Worm (Caenorhabditis elegans) whole organism, L1 larva: Measurements from ENCODE around the gene gpa-4.

ENCODE experiments used
- C04F5.9 ChIP-seq: sonication (generic microtip); optimal IDR thresholded peaks from 2 replicates; lab custom pipeline; 2016; ENCODE audit warnings: missing genetic modification characterization, missing compliant biosample characterization
- F16B12.6 ChIP-seq: fragments of 150-350 bp; optimal IDR thresholded peaks from 2 replicates; lab custom pipeline; 2014; ENCODE audit warnings: missing biosample characterization, missing genetic modification characterization
- blmp-1 ChIP-seq: fragments of 150-350 bp; optimal IDR thresholded peaks from 2 replicates; lab custom pipeline; 2014; ENCODE audit warnings: missing biosample characterization, missing genetic modification characterization
- ceh-63 ChIP-seq: fragments of 200-800 bp; sonication (Bioruptor generic); optimal IDR thresholded peaks from 2 replicates; lab custom pipeline; 2018; ENCODE audit warnings: mild to moderate bottlenecking, missing genetic modification characterization, missing compliant biosample characterization
- ceh-8 ChIP-seq: fragments of 200-800 bp; sonication (Bioruptor generic); optimal IDR thresholded peaks from 2 replicates; lab custom pipeline; 2018; ENCODE audit warnings: mild to moderate bottlenecking, missing genetic modification characterization, moderate library complexity, missing compliant biosample characterization
- ceh-82 ChIP-seq, 3 experiments: fragments of 150-350 bp in 1 of 3; sonication (generic microtip) in 2 of 3; optimal IDR thresholded peaks; 2 replicates each; lab custom pipeline; 2014 to 2017; ENCODE audit warnings: missing biosample characterization in 3 of 3, missing genetic modification characterization in 3 of 3
- ceh-88 ChIP-seq: fragments of 200-800 bp; sonication (Bioruptor generic); IDR thresholded peaks from 2 replicates; pipeline ENCODE4 v1.3.6; 2022; ENCODE audit warnings: missing genetic modification characterization, missing compliant biosample characterization
- dpl-1 ChIP-seq, 3 experiments: fragments of 150-350 bp in 2 of 3; sonication (generic microtip) in 1 of 3; optimal IDR thresholded peaks; 2 replicates each; lab custom pipeline; 2014 to 2017; ENCODE audit warnings: missing biosample characterization in 3 of 3, missing genetic modification characterization in 3 of 3, missing genetic modification reagents in 3 of 3
- efl-1 ChIP-seq, 4 experiments: fragments of 150-350 bp; optimal IDR thresholded peaks in 3 of 4; peaks in 1 of 4; 1 replicate in 1 of 4; 2 replicates in 3 of 4; lab custom pipeline; 2014; ENCODE audit warnings: missing biosample characterization in 2 of 4, missing genetic modification characterization in 2 of 4, missing genetic modification reagents in 2 of 4
- efl-3 ChIP-seq: fragments of 200-800 bp; sonication (Bioruptor generic); optimal IDR thresholded peaks from 2 replicates; lab custom pipeline; 2018; ENCODE audit warnings: mild to moderate bottlenecking, missing genetic modification characterization, missing compliant biosample characterization
- egl-13 ChIP-seq: sonication (generic microtip); optimal IDR thresholded peaks from 2 replicates; lab custom pipeline; 2016; ENCODE audit warnings: missing genotype, missing genetic modification reagents, missing genetic modification characterization, missing compliant biosample characterization
- elt-2 ChIP-seq: sonication (generic microtip); optimal IDR thresholded peaks from 2 replicates; lab custom pipeline; 2016; ENCODE audit warnings: missing genetic modification characterization, mild to moderate bottlenecking, inconsistent platforms, missing compliant biosample characterization, missing genetic modification reagents
- elt-3 ChIP-seq, 6 experiments: fragments of 150-350 bp in 1 of 6; sonication (generic microtip); optimal IDR thresholded peaks; 2 replicates each; lab custom pipeline; 2017 to 2018; ENCODE audit warnings: missing biosample characterization in 6 of 6, missing genetic modification characterization in 6 of 6, inconsistent platforms in 1 of 6
- fkh-4 ChIP-seq: sonication (generic microtip); optimal IDR thresholded peaks from 2 replicates; lab custom pipeline; 2016; ENCODE audit warnings: missing compliant biosample characterization, missing genetic modification characterization, borderline replicate concordance
- fos-1 ChIP-seq: fragments of 150-350 bp; optimal IDR thresholded peaks from 2 replicates; lab custom pipeline; 2014; ENCODE audit warnings: missing biosample characterization, missing genetic modification characterization
- grh-1 ChIP-seq: fragments of 200-800 bp; sonication (Bioruptor generic); IDR thresholded peaks from 2 replicates; pipeline ENCODE4 v1.3.6; 2022; ENCODE audit warnings: missing genetic modification reagents, missing genetic modification characterization, missing compliant biosample characterization
- irx-1 ChIP-seq: sonication (generic microtip); optimal IDR thresholded peaks from 2 replicates; lab custom pipeline; 2016; ENCODE audit warnings: missing genetic modification characterization, missing compliant biosample characterization
- lin-13 ChIP-seq: fragments of 150-350 bp; optimal IDR thresholded peaks from 2 replicates; lab custom pipeline; 2014; ENCODE audit warnings: missing biosample characterization, missing genetic modification reagents, missing genetic modification characterization
- lin-14 ChIP-seq: fragments of 200-800 bp; sonication (Bioruptor generic); optimal IDR thresholded peaks from 2 replicates; lab custom pipeline; 2018; ENCODE audit warnings: mild to moderate bottlenecking, missing genetic modification characterization, moderate library complexity, missing compliant biosample characterization
- lin-15B ChIP-seq: fragments of 150-350 bp; sonication (generic microtip); optimal IDR thresholded peaks from 3 replicates; lab custom pipeline; 2014; ENCODE audit warnings: missing biosample characterization, missing genetic modification characterization
- lin-35 ChIP-seq, 2 experiments: fragments of 150-350 bp; optimal IDR thresholded peaks; 2 replicates each; lab custom pipeline; 2014; ENCODE audit warnings: missing biosample characterization in 2 of 2, missing genetic modification characterization in 2 of 2, missing genetic modification reagents in 2 of 2
- lin-39 ChIP-seq: fragments of 150-350 bp; optimal IDR thresholded peaks from 2 replicates; lab custom pipeline; 2014; ENCODE audit warnings: missing biosample characterization, missing genetic modification reagents, missing genetic modification characterization
- lir-3 ChIP-seq: sonication (generic microtip); optimal IDR thresholded peaks from 2 replicates; lab custom pipeline; 2016; ENCODE audit warnings: mild to moderate bottlenecking, missing genetic modification characterization, moderate library complexity, missing compliant biosample characterization; ENCODE audit not compliant: poor library complexity
- lsy-2 ChIP-seq, 2 experiments: fragments of 150-350 bp; optimal IDR thresholded peaks; 2 replicates each; lab custom pipeline; 2014; ENCODE audit warnings: missing biosample characterization in 2 of 2, missing genetic modification characterization in 2 of 2
- mdl-1 ChIP-seq, 2 experiments: fragments of 150-350 bp; optimal IDR thresholded peaks; 2 replicates each; lab custom pipeline; 2014 to 2017; ENCODE audit warnings: missing biosample characterization in 2 of 2, missing genetic modification characterization in 2 of 2, inconsistent platforms in 1 of 2
- mef-2 ChIP-seq: fragments of 150-350 bp; optimal IDR thresholded peaks from 2 replicates; lab custom pipeline; 2014; ENCODE audit warnings: missing biosample characterization, missing genetic modification characterization
- mep-1 ChIP-seq: fragments of 150-350 bp; optimal IDR thresholded peaks from 2 replicates; lab custom pipeline; 2014; ENCODE audit warnings: missing biosample characterization, missing genetic modification characterization
- nhr-11 ChIP-seq: fragments of 150-350 bp; optimal IDR thresholded peaks from 2 replicates; lab custom pipeline; 2014; ENCODE audit warnings: missing biosample characterization, missing genetic modification characterization
- nhr-12 ChIP-seq: sonication (generic microtip); optimal IDR thresholded peaks from 2 replicates; lab custom pipeline; 2017; ENCODE audit warnings: missing biosample characterization, missing genetic modification characterization
- nhr-19 ChIP-seq: fragments of 200-800 bp; sonication (Bioruptor generic); conservative IDR thresholded peaks from 2 replicates; pipeline ENCODE4 v1.3.6; 2022; ENCODE audit warnings: missing genetic modification characterization, missing compliant biosample characterization
- nhr-20 ChIP-seq: sonication (generic microtip); optimal IDR thresholded peaks from 2 replicates; lab custom pipeline; 2016; ENCODE audit warnings: mild to moderate bottlenecking, missing genetic modification characterization, missing compliant biosample characterization
- nhr-237 ChIP-seq: fragments of 150-350 bp; optimal IDR thresholded peaks from 2 replicates; lab custom pipeline; 2014; ENCODE audit warnings: missing biosample characterization, missing genetic modification characterization
- nhr-71 ChIP-seq: sonication (generic microtip); optimal IDR thresholded peaks from 2 replicates; lab custom pipeline; 2016; ENCODE audit warnings: mild to moderate bottlenecking, missing genetic modification characterization, moderate library complexity, missing compliant biosample characterization
- nhr-77 ChIP-seq: fragments of 150-350 bp; optimal IDR thresholded peaks from 2 replicates; lab custom pipeline; 2014; ENCODE audit warnings: missing biosample characterization, missing genetic modification characterization
- nhr-84 ChIP-seq: sonication (generic microtip); optimal IDR thresholded peaks from 2 replicates; lab custom pipeline; 2017; ENCODE audit warnings: missing biosample characterization, missing genetic modification characterization
- pax-3 ChIP-seq: fragments of 200-800 bp; sonication (Bioruptor generic); optimal IDR thresholded peaks from 2 replicates; lab custom pipeline; 2018; ENCODE audit warnings: mild to moderate bottlenecking, missing genetic modification characterization, moderate library complexity, missing compliant biosample characterization
- rnt-1 ChIP-seq: sonication (generic microtip); optimal IDR thresholded peaks from 2 replicates; lab custom pipeline; 2016; ENCODE audit warnings: mild to moderate bottlenecking, missing genetic modification characterization, moderate library complexity, missing compliant biosample characterization
- skn-1 ChIP-seq: fragments of 150-350 bp; optimal IDR thresholded peaks from 2 replicates; lab custom pipeline; 2014; ENCODE audit warnings: missing biosample characterization, missing genetic modification characterization
- snu-23 ChIP-seq: sonication (generic microtip); optimal IDR thresholded peaks from 2 replicates; lab custom pipeline; 2016; ENCODE audit warnings: missing genetic modification characterization, missing compliant biosample characterization
- sup-37 ChIP-seq: fragments of 200-800 bp; sonication (Bioruptor generic); optimal IDR thresholded peaks from 2 replicates; lab custom pipeline; 2018; ENCODE audit warnings: mild to moderate bottlenecking, missing genetic modification characterization, missing compliant biosample characterization
- swsn-7 ChIP-seq: sonication (generic microtip); optimal IDR thresholded peaks from 2 replicates; lab custom pipeline; 2016; ENCODE audit warnings: missing genetic modification characterization, missing compliant biosample characterization
- unc-130 ChIP-seq: fragments of 150-350 bp; optimal IDR thresholded peaks from 2 replicates; lab custom pipeline; 2017; ENCODE audit warnings: missing biosample characterization, missing genetic modification characterization, inconsistent platforms
- unc-30 ChIP-seq: sonication (generic microtip); optimal IDR thresholded peaks from 2 replicates; lab custom pipeline; 2017; ENCODE audit warnings: missing biosample characterization, missing genetic modification characterization

Gene gpa-4

ce11 chrIV:378838-379237 is 22.7 kb upstream of the gpa-4 start:
- no peak for TF ChIP-seq unc-30 (tag; lab: Kevin White, UChicago)
- TF ChIP-seq snu-23 (GFP tag; lab: Kevin White, UChicago): peak; percentile 24
- peak in 1 of 2 experiments; percentile 39 for TF ChIP-seq lsy-2 (tag; optimal IDR thresholded peaks at IDR 0.05; lab: Kevin White, UChicago)
- no peak for TF ChIP-seq sup-37 (GFP tag; lab: Kevin White, UChicago)
- no peak for TF ChIP-seq elt-2 (tag; lab: Kevin White, UChicago)
- peak; percentile 39 for TF ChIP-seq rnt-1 (tag; lab: Kevin White, UChicago)
- TF ChIP-seq lin-15B (tag; lab: Kevin White, UChicago): no peak
- TF ChIP-seq swsn-7 (tag; lab: Kevin White, UChicago): no peak
- TF ChIP-seq lir-3 (tag; lab: Kevin White, UChicago): no peak
- no peak for TF ChIP-seq efl-3 (GFP tag; lab: Kevin White, UChicago)
- TF ChIP-seq pax-3 (tag; lab: Kevin White, UChicago): no peak
- no peak for TF ChIP-seq ceh-88 (GFP tag; lab: Robert Waterston, UW)
- peak; percentile 12 for TF ChIP-seq unc-130 (tag; lab: Kevin White, UChicago)
- no peak for TF ChIP-seq fkh-4
- no peak for TF ChIP-seq nhr-11 (tag; lab: Kevin White, UChicago)
- TF ChIP-seq grh-1 (GFP tag; lab: Robert Waterston, UW): no peak
- TF ChIP-seq nhr-77 (tag; lab: Kevin White, UChicago): no peak
- peak; percentile 34 for TF ChIP-seq nhr-71 (tag; lab: Kevin White, UChicago)
- no peak for TF ChIP-seq nhr-12 (tag; lab: Kevin White, UChicago)
- TF ChIP-seq lin-14 (GFP tag; lab: Kevin White, UChicago): no peak
- TF ChIP-seq mef-2 (tag; lab: Kevin White, UChicago): no peak

ce11 chrIV:379605-380004 is 21.9 kb upstream of the gpa-4 start:
- TF ChIP-seq dpl-1 (GFP tag; optimal IDR thresholded peaks at IDR 0.05; lab: Kevin White, UChicago): peak in 1 of 3 experiments; percentile 37
- TF ChIP-seq lir-3 (tag; lab: Kevin White, UChicago): no peak
- TF ChIP-seq nhr-84: no peak
- peak; percentile 12 to 53 for TF ChIP-seq efl-1 (optimal IDR thresholded peaks at IDR 0.05; lab: Kevin White, UChicago)
- TF ChIP-seq efl-1 (GFP tag; optimal IDR thresholded peaks at IDR 0.05 in 1 of 2; lab: Kevin White, UChicago): peak in 1 of 2 experiments; percentile 54

DNA sequence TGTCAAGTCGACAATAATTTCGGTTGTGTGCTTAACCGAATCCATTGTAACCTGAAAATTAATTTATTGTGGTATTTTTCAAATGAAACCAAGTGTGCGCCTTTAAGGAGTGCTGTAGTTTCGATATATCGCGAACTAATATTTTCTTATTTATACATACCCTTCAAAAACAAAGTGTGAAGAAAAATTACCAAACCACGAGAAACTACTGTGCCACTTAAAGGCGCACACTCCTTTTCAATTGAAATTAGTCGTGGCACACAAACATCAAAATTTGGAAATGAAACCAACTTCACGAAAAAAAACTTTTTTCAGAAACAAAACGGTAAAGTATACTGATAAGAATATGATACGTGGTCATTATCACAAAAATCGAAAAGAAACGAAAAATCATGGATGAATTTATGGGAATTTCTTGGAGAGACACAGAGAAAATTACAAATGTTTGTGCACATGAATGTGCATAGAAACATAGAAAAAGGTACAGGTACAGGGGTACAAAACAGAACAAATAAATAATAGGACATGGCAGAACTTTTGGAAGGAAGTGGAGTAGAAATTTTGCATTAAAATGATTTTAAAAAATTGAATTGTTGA is 18.3 kb upstream of the gpa-4 start, which contains the start of gene spl-1:
spl-1 (minus strand) TSS at position 51 of the 597 bp plus-strand sequence.
- no peak for TF ChIP-seq nhr-237 (tag; lab: Kevin White, UChicago)
- TF ChIP-seq ceh-63 (GFP tag; lab: Kevin White, UChicago): no peak
- TF ChIP-seq lin-35 (GFP tag; optimal IDR thresholded peaks at IDR 0.05; lab: Kevin White, UChicago): peak in 1 of 2 experiments; percentile 22
- TF ChIP-seq elt-2 (tag; lab: Kevin White, UChicago): peak; percentile 40

DNA sequence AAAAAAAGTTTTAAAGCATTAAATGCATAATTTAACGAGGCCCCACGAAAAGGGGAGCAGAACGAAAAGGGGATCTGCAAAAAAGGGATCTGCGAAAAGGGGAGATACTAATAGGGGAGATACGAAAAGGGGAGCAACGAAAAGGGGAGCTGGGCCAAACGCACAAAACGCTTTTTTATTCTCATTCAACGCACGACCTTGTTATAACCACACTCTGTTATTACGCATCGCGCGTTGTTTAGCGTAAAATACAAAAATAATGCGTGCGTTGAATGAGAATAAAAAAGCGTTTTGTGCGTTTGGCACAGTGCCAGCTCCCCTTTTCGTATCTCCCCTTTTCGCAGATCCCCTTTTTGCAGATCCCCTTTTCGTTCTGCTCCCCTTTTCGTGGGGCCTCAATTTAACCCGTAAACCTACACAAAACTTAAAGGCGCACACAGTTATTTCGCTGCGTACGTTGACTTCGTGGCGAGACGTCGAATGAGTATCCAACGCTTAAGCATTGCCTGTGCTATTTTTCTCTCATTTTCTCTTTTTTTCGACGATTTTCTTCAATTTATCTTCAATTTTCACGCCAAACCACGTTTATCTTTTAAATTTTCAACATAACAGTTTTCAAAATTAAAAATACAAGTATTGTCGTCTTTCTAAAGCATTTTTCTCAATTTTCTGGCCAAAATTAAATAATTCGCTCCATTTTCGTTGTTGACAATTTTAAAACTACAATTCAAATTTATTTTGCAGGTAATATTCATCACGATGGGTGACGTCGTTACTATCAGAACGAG is 16.2 kb upstream of the gpa-4 start, which contains the start of gene rps-24:
rps-24 (plus strand) TSS at position 738 of the 788 bp plus-strand sequence.
- TF ChIP-seq ceh-8 (GFP tag; lab: Kevin White, UChicago): peak; percentile 90
- TF ChIP-seq C04F5.9 (tag; lab: Kevin White, UChicago): peak; percentile 81
- TF ChIP-seq nhr-19 (GFP tag; lab: Robert Waterston, UW): peak; percentile 96
- peak; percentile 82 for TF ChIP-seq lin-15B (tag; lab: Kevin White, UChicago)
- peak; percentile 43 for TF ChIP-seq lin-39 (tag; lab: Kevin White, UChicago)
- peak; percentile 87 for TF ChIP-seq lin-13 (GFP tag; lab: Kevin White, UChicago)
- peak; percentile 63 for TF ChIP-seq F16B12.6 (tag; lab: Kevin White, UChicago)
- TF ChIP-seq egl-13 (tag; lab: Kevin White, UChicago): peak; percentile 76
- TF ChIP-seq mef-2 (tag; lab: Kevin White, UChicago): peak; percentile 5
- TF ChIP-seq ceh-82 (tag; optimal IDR thresholded peaks at IDR 0.05; lab: Kevin White, UChicago): peak; percentile 83 to 94 (median 86)
- TF ChIP-seq mep-1 (tag; lab: Kevin White, UChicago): peak; percentile 89
- TF ChIP-seq lsy-2 (tag; optimal IDR thresholded peaks at IDR 0.05; lab: Kevin White, UChicago): peak; percentile 93 to 96
- TF ChIP-seq elt-3 (tag; optimal IDR thresholded peaks at IDR 0.05; lab: Kevin White, UChicago): peak in 3 of 6 experiments; percentile 39 to 80 (median 73)
- TF ChIP-seq mdl-1 (tag; optimal IDR thresholded peaks at IDR 0.05; lab: Kevin White, UChicago): peak in 1 of 2 experiments; percentile 84
- peak; percentile 80 for TF ChIP-seq irx-1 (tag; lab: Kevin White, UChicago)
- TF ChIP-seq blmp-1 (tag; lab: Kevin White, UChicago): peak; percentile 78
- peak; percentile 59 for TF ChIP-seq skn-1
- TF ChIP-seq fos-1 (tag; lab: Kevin White, UChicago): peak; percentile 80
- peak; percentile 96 for TF ChIP-seq ceh-88 (GFP tag; lab: Robert Waterston, UW)
- peak; percentile 91 for TF ChIP-seq nhr-20 (tag; lab: Kevin White, UChicago)
- peak; percentile 73 for TF ChIP-seq nhr-237 (tag; lab: Kevin White, UChicago)
